Worm (Caenorhabditis elegans): ENCODE measurements around the gene W09B6.4.

The W09B6.4 gene

ce11 chrII:1088527-1089230 is 52.0 kb downstream of the W09B6.4 start:
- no peak for TF ChIP-seq unc-42 (tag; optimal IDR thresholded peaks at IDR 0.05)
- no peak for TF ChIP-seq npax-4 (tag; optimal IDR thresholded peaks at IDR 0.05)
- no peak for TF ChIP-seq sox-2 (GFP tag; IDR thresholded peaks at IDR 0.05)
- TF ChIP-seq ceh-19 (GFP tag; optimal IDR thresholded peaks at IDR 0.05), result no peak
- no peak for TF ChIP-seq hlh-6 (tag; optimal IDR thresholded peaks at IDR 0.05)
- TF ChIP-seq ceh-22 (tag; optimal IDR thresholded peaks at IDR 0.05), result no peak
- TF ChIP-seq mec-3 (tag; optimal IDR thresholded peaks at IDR 0.05; ENCODE audit: borderline replicate concordance), result no peak
- no peak for TF ChIP-seq odd-2 (tag; optimal IDR thresholded peaks at IDR 0.05)

- TF ChIP-seq madf-2 (tag; optimal IDR thresholded peaks at IDR 0.05) (no peak), tbx-2 (tag; optimal IDR thresholded peaks at IDR 0.05) (no peak), che-1 (tag; optimal IDR thresholded peaks at IDR 0.05) (no peak), syd-9 (tag; optimal IDR thresholded peaks at IDR 0.05) (no peak), hlh-15 (tag; optimal IDR thresholded peaks at IDR 0.05) (no peak), unc-55 (GFP tag; optimal IDR thresholded peaks at IDR 0.05) (no peak), F13H6.1 (tag; optimal IDR thresholded peaks at IDR 0.05) (no peak)
These were observed 54.2 kb downstream of the W09B6.4 start for ce11 chrII:1086479-1086878.

ce11 chrII:1085546-1085945 is 55.1 kb downstream of the W09B6.4 start:
- TF ChIP-seq hlh-15 (tag; optimal IDR thresholded peaks at IDR 0.05) (no peak), ceh-30 (tag; optimal IDR thresholded peaks at IDR 0.05) (no peak), mec-3 (tag; optimal IDR thresholded peaks at IDR 0.05; ENCODE audit: borderline replicate concordance) (no peak), pat-9 (tag; optimal IDR thresholded peaks at IDR 0.05) (no peak), tbx-7 (tag; optimal IDR thresholded peaks at IDR 0.05) (no peak), pag-3 (tag; optimal IDR thresholded peaks at IDR 0.05; ENCODE audit: borderline replicate concordance) (no peak), ceh-48 (tag; optimal IDR thresholded peaks at IDR 0.05) (no peak), elt-2 (tag; optimal IDR thresholded peaks at IDR 0.05) (no peak), eyg-1 (tag; optimal IDR thresholded peaks at IDR 0.05) (no peak), rnt-1 (tag; optimal IDR thresholded peaks at IDR 0.05) (no peak), ttx-3 (tag; optimal IDR thresholded peaks at IDR 0.05) (no peak), pax-1 (tag; optimal IDR thresholded peaks at IDR 0.05) (no peak)

ce11 chrII:1084899-1085298 is 55.7 kb downstream of the W09B6.4 start:
- TF ChIP-seq syd-9 (tag; optimal IDR thresholded peaks at IDR 0.05) (no peak), ceh-34 (tag; optimal IDR thresholded peaks at IDR 0.05) (no peak), ceh-22 (tag; optimal IDR thresholded peaks at IDR 0.05) (no peak), F13H6.1 (tag; optimal IDR thresholded peaks at IDR 0.05) (peak; percentile 27), elt-2 (tag; optimal IDR thresholded peaks at IDR 0.05) (no peak), tbx-2 (tag; optimal IDR thresholded peaks at IDR 0.05) (peak; percentile 2), npax-4 (tag; optimal IDR thresholded peaks at IDR 0.05) (no peak), nfya-1 (tag; optimal IDR thresholded peaks at IDR 0.05) (peak; percentile 41), ceh-18 (tag; optimal IDR thresholded peaks at IDR 0.05) (peak; percentile 8), sox-2 (GFP tag; IDR thresholded peaks at IDR 0.05) (no peak), pqm-1 (tag; optimal IDR thresholded peaks at IDR 0.05) (no peak), pag-3 (tag; optimal IDR thresholded peaks at IDR 0.05; ENCODE audit: borderline replicate concordance) (no peak), unc-55 (GFP tag; optimal IDR thresholded peaks at IDR 0.05) (peak; percentile 44), hlh-13 (GFP tag; optimal IDR thresholded peaks at IDR 0.05) (no peak)

- TF ChIP-seq ceh-18 (tag; optimal IDR thresholded peaks at IDR 0.05) (no peak), K09A11.1 (tag; optimal IDR thresholded peaks at IDR 0.05; ENCODE audit: insufficient read depth) (no peak), hlh-30 (tag; optimal IDR thresholded peaks at IDR 0.05; ENCODE audit: insufficient read depth) (no peak), dve-1 (tag; optimal IDR thresholded peaks at IDR 0.05) (no peak), ets-4 (tag; optimal IDR thresholded peaks at IDR 0.05) (no peak), ceh-14 (tag; optimal IDR thresholded peaks at IDR 0.05) (no peak), pag-3 (tag; optimal IDR thresholded peaks at IDR 0.05; ENCODE audit: borderline replicate concordance) (no peak), ttx-3 (tag; optimal IDR thresholded peaks at IDR 0.05) (no peak), ama-1 (optimal IDR thresholded peaks at IDR 0.05) (no peak), syd-9 (tag; optimal IDR thresholded peaks at IDR 0.05) (no peak), unc-55 (GFP tag; optimal IDR thresholded peaks at IDR 0.05) (no peak), unc-86 (tag; optimal IDR thresholded peaks at IDR 0.05) (no peak), ceh-48 (tag; optimal IDR thresholded peaks at IDR 0.05) (no peak)
These were observed 57.8 kb downstream of the W09B6.4 start, which contains the start of gene K02E7.1 for ce11 chrII:1082859-1083258. Gene K02E7.1, plus strand, starts transcription at chrII:1083159.

All from whole organism, late embryonic.